Worm (Caenorhabditis elegans) whole organism, mixed stage, embryonic: ENCODE data around the gene ceh-18.
A peak's percentile ranks its signal among the peaks of the same experiment; 100 is the strongest.

Source experiments
- M03D4.4 ChIP-seq: sonication (generic microtip); optimal IDR thresholded peaks from 2 replicates; lab custom pipeline; 2017; ENCODE audit warnings: mild to moderate bottlenecking, missing genetic modification characterization, missing compliant biosample characterization
- bed-3 ChIP-seq: fragments of 200-800 bp; sonication (Bioruptor generic); optimal IDR thresholded peaks from 3 replicates; lab custom pipeline; 2018; ENCODE audit warnings: mild to moderate bottlenecking, missing genetic modification characterization, moderate library complexity, missing compliant biosample characterization
- blmp-1 ChIP-seq: fragments of 150-350 bp; optimal IDR thresholded peaks from 2 replicates; lab custom pipeline; 2014; ENCODE audit warnings: missing biosample characterization, missing genetic modification characterization
- ceh-39 ChIP-seq: fragments of 150-350 bp; optimal IDR thresholded peaks from 2 replicates; lab custom pipeline; 2014; ENCODE audit warnings: missing biosample characterization, missing genetic modification characterization
- ceh-43 ChIP-seq: fragments of 200-800 bp; sonication (Bioruptor generic); optimal IDR thresholded peaks from 2 replicates; lab custom pipeline; 2018; ENCODE audit warnings: mild to moderate bottlenecking, missing genetic modification characterization, moderate library complexity, missing compliant biosample characterization
- ceh-83 ChIP-seq: fragments of 200-800 bp; sonication (Bioruptor generic); optimal IDR thresholded peaks from 2 replicates; lab custom pipeline; 2018; ENCODE audit warnings: mild to moderate bottlenecking, missing genetic modification characterization, missing compliant biosample characterization
- ces-1 ChIP-seq: fragments of 150-350 bp; optimal IDR thresholded peaks from 2 replicates; lab custom pipeline; 2014; ENCODE audit warnings: missing biosample characterization, missing genetic modification reagents, missing genetic modification characterization
- drap-1 ChIP-seq: fragments of 200-800 bp; sonication (Bioruptor generic); optimal IDR thresholded peaks from 3 replicates; lab custom pipeline; 2018; ENCODE audit warnings: mild to moderate bottlenecking, missing genetic modification characterization, missing compliant biosample characterization
- elt-1 ChIP-seq: sonication (generic microtip); optimal IDR thresholded peaks from 2 replicates; lab custom pipeline; 2017; ENCODE audit warnings: missing genetic modification characterization, mild to moderate bottlenecking, missing compliant biosample characterization, antibody characterized with exemption, moderate library complexity, borderline replicate concordance; ENCODE audit not compliant: insufficient read depth
- elt-3 ChIP-seq: fragments of 150-350 bp; optimal IDR thresholded peaks from 2 replicates; lab custom pipeline; 2014; ENCODE audit warnings: missing biosample characterization, missing genetic modification characterization
- flh-1 ChIP-seq: fragments of 200-800 bp; sonication (Bioruptor generic); optimal IDR thresholded peaks from 2 replicates; lab custom pipeline; 2018; ENCODE audit warnings: mild to moderate bottlenecking, missing genetic modification characterization, moderate library complexity, missing compliant biosample characterization
- ham-2 ChIP-seq: fragments of 200-800 bp; sonication (Bioruptor generic); optimal IDR thresholded peaks from 2 replicates; lab custom pipeline; 2018; ENCODE audit warnings: mild to moderate bottlenecking, missing genetic modification characterization, missing compliant biosample characterization
- hlh-1 ChIP-seq: fragments of 150-350 bp; optimal IDR thresholded peaks from 2 replicates; lab custom pipeline; 2014; ENCODE audit warnings: missing biosample characterization, missing genetic modification reagents, missing genetic modification characterization
- lin-13 ChIP-seq: fragments of 150-350 bp; optimal IDR thresholded peaks from 2 replicates; lab custom pipeline; 2014; ENCODE audit warnings: missing biosample characterization, missing genetic modification characterization
- lin-32 ChIP-seq: fragments of 200-800 bp; sonication (Bioruptor generic); optimal IDR thresholded peaks from 2 replicates; lab custom pipeline; 2018; ENCODE audit warnings: mild to moderate bottlenecking, missing genetic modification characterization, missing compliant biosample characterization
- lsy-2 ChIP-seq: fragments of 150-350 bp; optimal IDR thresholded peaks from 2 replicates; lab custom pipeline; 2014; ENCODE audit warnings: missing biosample characterization, missing genetic modification characterization
- mab-5 ChIP-seq: fragments of 150-350 bp; optimal IDR thresholded peaks from 2 replicates; lab custom pipeline; 2014; ENCODE audit warnings: missing biosample characterization, missing genetic modification characterization
- mep-1 ChIP-seq: fragments of 150-350 bp; optimal IDR thresholded peaks from 2 replicates; lab custom pipeline; 2017; ENCODE audit warnings: missing biosample characterization, missing genetic modification reagents, missing genetic modification characterization, inconsistent platforms
- mls-2 ChIP-seq: sonication (generic microtip); optimal IDR thresholded peaks from 2 replicates; lab custom pipeline; 2016; ENCODE audit warnings: mild to moderate bottlenecking, missing genetic modification characterization, moderate library complexity, missing compliant biosample characterization
- nhr-12 ChIP-seq: fragments of 150-350 bp; optimal IDR thresholded peaks from 2 replicates; lab custom pipeline; 2014; ENCODE audit warnings: missing biosample characterization, missing genetic modification characterization
- nhr-2 ChIP-seq: fragments of 150-350 bp; optimal IDR thresholded peaks from 2 replicates; lab custom pipeline; 2014; ENCODE audit warnings: missing biosample characterization, missing genetic modification characterization
- nhr-237 ChIP-seq: fragments of 150-350 bp; optimal IDR thresholded peaks from 2 replicates; lab custom pipeline; 2014; ENCODE audit warnings: missing biosample characterization, missing genetic modification characterization
- nhr-28 ChIP-seq: fragments of 150-350 bp; optimal IDR thresholded peaks from 2 replicates; lab custom pipeline; 2014; ENCODE audit warnings: missing biosample characterization, missing genetic modification characterization
- nhr-76 ChIP-seq: sonication (generic microtip); optimal IDR thresholded peaks from 2 replicates; lab custom pipeline; 2017; ENCODE audit warnings: missing biosample characterization, missing genetic modification characterization
- pha-4 ChIP-seq: fragments of 150-350 bp; optimal IDR thresholded peaks from 2 replicates; lab custom pipeline; 2018; ENCODE audit warnings: missing biosample characterization, missing genetic modification reagents, missing genetic modification characterization
- snpc-4 ChIP-seq: fragments of 150-350 bp; optimal IDR thresholded peaks from 2 replicates; lab custom pipeline; 2014; ENCODE audit warnings: missing biosample characterization, missing genetic modification characterization
- sptf-1 ChIP-seq: sonication (generic microtip); optimal IDR thresholded peaks from 2 replicates; lab custom pipeline; 2017; ENCODE audit warnings: mild to moderate bottlenecking, missing genetic modification characterization, moderate library complexity, missing compliant biosample characterization
- tbx-8 ChIP-seq: fragments of 200-800 bp; sonication (Bioruptor generic); optimal IDR thresholded peaks from 2 replicates; lab custom pipeline; 2018; ENCODE audit warnings: mild to moderate bottlenecking, missing genetic modification characterization, moderate library complexity, missing compliant biosample characterization
- unc-120 ChIP-seq: sonication (generic microtip); optimal IDR thresholded peaks from 2 replicates; lab custom pipeline; 2017; ENCODE audit warnings: missing genetic modification characterization, missing compliant biosample characterization; ENCODE audit not compliant: poor library complexity, severe bottlenecking
- unc-39 ChIP-seq: fragments of 150-350 bp; optimal IDR thresholded peaks from 2 replicates; lab custom pipeline; 2014; ENCODE audit warnings: missing biosample characterization, missing genetic modification characterization
- unc-62 ChIP-seq: fragments of 150-350 bp; optimal IDR thresholded peaks from 2 replicates; lab custom pipeline; 2014; ENCODE audit warnings: missing biosample characterization, missing genetic modification reagents, missing genetic modification characterization
- zip-8 ChIP-seq: fragments of 150-350 bp; optimal IDR thresholded peaks from 2 replicates; lab custom pipeline; 2014; ENCODE audit warnings: missing biosample characterization, missing genetic modification characterization
- ztf-11 ChIP-seq: fragments of 150-350 bp; optimal IDR thresholded peaks from 2 replicates; lab custom pipeline; 2014; ENCODE audit warnings: missing biosample characterization, missing genetic modification characterization

Gene ceh-18

ce11 chrX:3857697-3858096, at the start of gene ceh-18:
Gene ceh-18, minus strand, starts transcription at chrX:3857797.
- TF ChIP-seq nhr-237 = no peak
- TF ChIP-seq lin-13 = no peak
- TF ChIP-seq nhr-76 = no peak
- TF ChIP-seq ceh-43 (GFP tag; lab: Kevin White, UChicago) = no peak
- no peak for TF ChIP-seq tbx-8 (GFP tag; lab: Kevin White, UChicago)
- no peak for TF ChIP-seq nhr-28 (tag; lab: Kevin White, UChicago)
- no peak for TF ChIP-seq nhr-2
- no peak for TF ChIP-seq nhr-12 (tag; lab: Kevin White, UChicago)
- TF ChIP-seq blmp-1 (tag; lab: Kevin White, UChicago) = no peak
- TF ChIP-seq pha-4 (tag; lab: Kevin White, UChicago) = no peak
- no peak for TF ChIP-seq ceh-83
- no peak for TF ChIP-seq unc-62 (GFP tag; lab: Kevin White, UChicago)
- TF ChIP-seq lin-32 (GFP tag; lab: Kevin White, UChicago) = no peak
- TF ChIP-seq, all 35 proteins: peak for 0

ce11 chrX:3904568-3904967, 47.0 kb upstream of the ceh-18 start, which contains the start of gene sup-12:
Gene sup-12, plus strand, starts transcription at chrX:3904584.
- no peak for TF ChIP-seq bed-3 (GFP tag; lab: Kevin White, UChicago)
- TF ChIP-seq snpc-4 (tag; lab: Kevin White, UChicago) = no peak
- TF ChIP-seq mep-1 = no peak
- TF ChIP-seq nhr-12 (tag; lab: Kevin White, UChicago) = no peak
- no peak for TF ChIP-seq zip-8 (tag; lab: Kevin White, UChicago)
- no peak for TF ChIP-seq elt-3 (tag; lab: Kevin White, UChicago)
- TF ChIP-seq unc-39 = no peak

ce11 chrX:3901389-3901788, 43.8 kb upstream of the ceh-18 start:
- TF ChIP-seq mab-5 (tag; lab: Kevin White, UChicago) = no peak
- no peak for TF ChIP-seq elt-1 (tag; lab: Kevin White, UChicago)
- TF ChIP-seq pha-4 (tag; lab: Kevin White, UChicago) = no peak
- peak; percentile 96 for TF ChIP-seq ces-1 (GFP tag; lab: Kevin White, UChicago)
- no peak for TF ChIP-seq M03D4.4 (tag; lab: Kevin White, UChicago)
- no peak for TF ChIP-seq unc-62 (GFP tag; lab: Kevin White, UChicago)

- TF ChIP-seq lin-32 (GFP tag; lab: Kevin White, UChicago) (no peak), sptf-1 (peak; percentile 20), hlh-1 (tag; lab: Kevin White, UChicago) (peak; percentile 100), flh-1 (GFP tag; lab: Kevin White, UChicago) (no peak), unc-120 (tag; lab: Kevin White, UChicago) (peak; percentile 81), elt-3 (tag; lab: Kevin White, UChicago) (no peak), M03D4.4 (tag; lab: Kevin White, UChicago) (peak; percentile 42), unc-62 (GFP tag; lab: Kevin White, UChicago) (peak; percentile 76)
- TF ChIP-seq, all 35 proteins: peak for 5
These were observed 43.1 kb upstream of the ceh-18 start for ce11 chrX:3900715-3901114.

- no peak for TF ChIP-seq lsy-2
- no peak for TF ChIP-seq nhr-237
- TF ChIP-seq snpc-4 (tag; lab: Kevin White, UChicago) = no peak
- TF ChIP-seq ztf-11 (tag; lab: Kevin White, UChicago) = no peak
- TF ChIP-seq zip-8 (tag; lab: Kevin White, UChicago) = no peak
- TF ChIP-seq tbx-8 (GFP tag; lab: Kevin White, UChicago) = no peak
- TF ChIP-seq ceh-39 (tag; lab: Kevin White, UChicago) = no peak
- peak; percentile 67 for TF ChIP-seq unc-62 (GFP tag; lab: Kevin White, UChicago)
- no peak for TF ChIP-seq mls-2 (tag; lab: Kevin White, UChicago)
- peak; percentile 14 for TF ChIP-seq unc-120 (tag; lab: Kevin White, UChicago)
- no peak for TF ChIP-seq ham-2 (GFP tag; lab: Kevin White, UChicago)
- peak; percentile 94 for TF ChIP-seq hlh-1 (tag; lab: Kevin White, UChicago)
- TF ChIP-seq ceh-43 (GFP tag; lab: Kevin White, UChicago) = no peak
- no peak for TF ChIP-seq nhr-12 (tag; lab: Kevin White, UChicago)
- no peak for TF ChIP-seq elt-1 (tag; lab: Kevin White, UChicago)
- no peak for TF ChIP-seq drap-1 (GFP tag; lab: Kevin White, UChicago)
- TF ChIP-seq elt-3 (tag; lab: Kevin White, UChicago) = no peak
- no peak for TF ChIP-seq nhr-2
- TF ChIP-seq lin-32 (GFP tag; lab: Kevin White, UChicago) = no peak
- TF ChIP-seq unc-39 = no peak
- no peak for TF ChIP-seq bed-3 (GFP tag; lab: Kevin White, UChicago)
These were observed 40.9 kb upstream of the ceh-18 start for ce11 chrX:3898255-3899177.
